Fruit fly (Drosophila melanogaster): ENCODE results near the gene sl.

Gene sl

DNA sequence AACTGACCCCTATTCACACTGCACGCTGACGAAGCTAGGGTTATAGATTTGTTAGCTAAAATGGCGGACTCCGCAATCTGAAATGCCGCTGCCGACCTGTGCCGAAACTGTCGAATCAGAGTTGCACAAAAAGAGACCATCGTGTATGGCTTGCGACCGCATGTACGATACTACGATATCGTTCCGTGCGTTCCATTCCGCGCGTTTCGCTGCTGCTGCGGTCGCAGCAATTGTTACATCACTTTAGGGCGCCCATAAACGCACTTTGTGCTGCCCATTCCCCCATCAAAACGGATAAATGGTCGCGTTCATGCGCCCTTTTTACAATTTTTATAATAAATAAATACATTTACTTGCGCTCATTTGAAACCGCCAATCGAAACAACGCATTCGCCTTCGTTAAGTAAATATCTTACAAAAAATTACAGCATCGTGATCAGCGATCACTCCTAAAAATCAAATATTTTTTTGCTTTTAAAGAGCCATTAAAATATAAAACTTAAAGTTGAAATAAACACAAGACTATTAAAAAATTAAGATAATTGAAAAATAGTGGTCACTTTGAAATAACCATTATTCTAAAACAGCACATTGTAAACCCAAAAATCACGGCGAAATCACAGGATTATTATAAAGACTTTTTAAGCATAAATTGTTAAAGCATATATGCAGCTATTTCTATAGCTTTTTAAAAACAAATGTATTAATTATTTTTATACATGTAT, 29.8 kb upstream of the sl start, which contains the start of gene Cyp1 (continued):
- TF ChIP-seq CG10631 (GFP tag; optimal IDR thresholded peaks at IDR 0.05) (no peak), svp (GFP tag) (no peak), CG9139 (GFP tag; optimal IDR thresholded peaks at IDR 0.05) (no peak), salr (GFP tag; optimal IDR thresholded peaks at IDR 0.05) (no peak), Eip78C (GFP tag) (peak; percentile 76), Met (GFP tag; optimal IDR thresholded peaks at IDR 0.05) (no peak), esn (GFP tag; optimal IDR thresholded peaks at IDR 0.05) (no peak), CG3032 (tag; optimal IDR thresholded peaks at IDR 0.05) (no peak), Eip93F (GFP tag; optimal IDR thresholded peaks at IDR 0.05) (no peak)

DNA sequence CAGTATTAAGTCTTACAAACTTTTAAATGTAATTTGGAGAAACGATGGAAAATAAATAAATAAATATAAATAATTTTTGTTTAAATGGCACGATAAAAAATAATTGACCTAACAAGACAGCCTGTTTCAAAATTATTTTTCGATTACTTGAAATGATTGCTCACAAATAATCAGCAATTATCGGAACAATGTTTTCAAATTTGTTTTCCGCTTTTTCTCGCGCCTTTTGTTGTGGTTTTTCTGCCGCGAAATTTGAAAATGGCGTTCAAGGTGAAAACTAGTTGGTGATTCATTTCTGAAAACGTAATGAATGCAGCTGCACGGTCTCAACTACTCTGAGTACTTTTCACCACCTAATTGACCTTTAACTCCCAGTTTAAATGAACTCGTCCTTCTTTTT, 29.1 kb upstream of the sl start:
- TF ChIP-seq topi (GFP tag; optimal IDR thresholded peaks at IDR 0.05): no peak
- TF ChIP-seq CG8632 (GFP tag; optimal IDR thresholded peaks at IDR 0.05): no peak
- TF ChIP-seq CG6276 (GFP tag; optimal IDR thresholded peaks at IDR 0.05): no peak
- no peak for TF ChIP-seq Ets96B (tag; optimal IDR thresholded peaks at IDR 0.05)
- TF ChIP-seq Ets21C (GFP tag; optimal IDR thresholded peaks at IDR 0.05): no peak
- no peak for TF ChIP-seq spab (GFP tag; optimal IDR thresholded peaks at IDR 0.05)
- TF ChIP-seq Hr4 (GFP tag; optimal IDR thresholded peaks at IDR 0.05): no peak
- no peak for TF ChIP-seq fd59A (GFP tag; optimal IDR thresholded peaks at IDR 0.05)
- no peak for TF ChIP-seq CG3032 (tag; optimal IDR thresholded peaks at IDR 0.05)
- no peak for TF ChIP-seq Eip78C (GFP tag)
- TF ChIP-seq Gug (GFP tag; IDR thresholded peaks at IDR 0.05): no peak

DNA sequence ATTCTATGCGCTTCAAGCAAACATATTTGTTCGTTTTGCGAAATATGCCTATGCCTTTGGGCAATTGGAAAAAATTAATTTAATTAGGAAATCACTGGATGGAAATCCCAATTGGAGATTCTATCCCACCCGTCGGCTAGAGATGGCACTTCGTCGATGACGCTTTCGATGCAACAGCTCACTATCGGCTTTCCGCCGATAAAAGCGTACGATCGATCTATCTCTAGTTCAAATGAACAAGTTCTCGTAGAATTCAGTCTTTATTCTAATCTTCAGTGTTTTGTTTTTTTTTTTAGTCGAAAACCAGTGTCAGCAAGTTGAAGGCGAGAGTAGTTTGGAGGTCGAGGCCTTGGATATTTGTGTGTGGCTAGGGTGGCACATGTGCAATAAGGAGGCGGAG, 27.1 kb upstream of the sl start, which contains the start of the genes CG9917 and CG32579:
Gene CG9917 (minus strand): TSS at position 169 of the 400 bp plus-strand sequence.
Gene CG32579 (plus strand): TSS at position 224 of the 400 bp plus-strand sequence.
- TF ChIP-seq Sox14 (GFP tag; optimal IDR thresholded peaks at IDR 0.05) (peak; percentile 48), CG1621 (tag; optimal IDR thresholded peaks at IDR 0.05) (peak; percentile 32), Eip93F (GFP tag; optimal IDR thresholded peaks at IDR 0.05) (no peak)

DNA sequence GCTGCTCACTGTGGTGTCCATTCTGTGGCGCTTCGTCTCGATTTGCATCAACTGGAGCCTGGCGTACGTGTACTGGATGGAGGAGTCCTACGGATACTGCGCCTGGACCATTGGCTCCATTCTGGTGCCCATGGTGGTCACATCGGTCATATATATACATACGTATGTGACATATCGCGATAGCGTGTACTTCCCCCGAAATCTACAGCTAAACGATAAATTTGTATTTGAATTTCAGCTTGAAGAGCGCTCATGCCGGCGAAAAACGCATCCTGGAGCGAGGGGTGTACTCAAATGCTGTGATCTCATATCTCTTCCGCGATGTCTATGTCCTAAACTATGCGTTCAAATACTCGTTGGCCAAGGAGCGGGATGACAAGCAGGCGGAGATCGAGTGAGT, 26.6 kb upstream of the sl start:
- no peak for TF ChIP-seq Gug (GFP tag; IDR thresholded peaks at IDR 0.05)
- TF ChIP-seq Eip78C (GFP tag): peak; percentile 19

DNA sequence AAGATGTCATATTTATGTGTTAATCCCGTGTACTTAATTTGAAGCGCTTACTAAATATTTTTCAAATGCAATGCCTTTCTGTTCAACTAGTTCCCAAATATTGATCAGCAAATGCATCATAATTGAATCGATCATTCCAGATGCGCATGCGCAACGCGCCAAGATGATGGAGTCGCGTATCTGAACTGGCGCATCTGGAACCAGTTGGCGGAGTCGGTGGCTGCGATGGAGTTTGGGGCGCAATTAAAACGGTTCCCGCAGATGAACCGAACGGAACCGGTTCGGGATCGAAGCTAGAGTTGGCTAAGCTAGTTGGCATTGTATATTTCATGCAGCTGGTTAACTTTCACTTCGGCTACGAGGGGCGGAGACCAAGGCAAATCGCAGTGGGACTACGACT, 24.6 kb upstream of the sl start, which contains the start of gene CalpC:
Gene CalpC (plus strand): TSS at position 292 of the 400 bp plus-strand sequence.
- TF ChIP-seq CG1621 (tag; optimal IDR thresholded peaks at IDR 0.05) (peak; percentile 48), ss (GFP tag; optimal IDR thresholded peaks at IDR 0.05) (peak; percentile 13 to 45), CG6808 (GFP tag; optimal IDR thresholded peaks at IDR 0.05) (no peak)

DNA sequence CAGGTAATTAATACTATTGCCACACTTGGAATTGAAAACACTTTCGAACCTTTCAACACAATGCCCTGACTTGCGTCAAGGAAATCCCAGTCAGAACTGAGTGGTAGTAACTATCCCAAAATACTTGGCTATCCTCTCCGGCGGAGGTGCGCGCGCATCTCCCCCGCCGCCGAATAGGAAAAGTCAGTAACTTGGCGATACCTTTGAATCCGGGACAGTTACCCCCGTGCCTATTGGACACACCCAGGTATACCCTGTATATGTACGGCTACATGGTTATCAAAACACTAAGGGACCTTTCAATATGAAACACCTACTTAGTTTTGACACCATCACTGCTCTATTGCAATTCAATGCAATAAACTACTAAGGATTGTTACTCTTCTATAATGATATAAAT, 19.5 kb upstream of the sl start, which contains the start of gene CG9919:
Gene CG9919 (minus strand): TSS at position 101 of the 400 bp plus-strand sequence.
- TF ChIP-seq CG8119 (GFP tag; IDR thresholded peaks at IDR 0.05): no peak
- no peak for TF ChIP-seq CG6854 (GFP tag; optimal IDR thresholded peaks at IDR 0.05)
- no peak for TF ChIP-seq CG11762 (GFP tag; optimal IDR thresholded peaks at IDR 0.05; ENCODE audit: insufficient read depth)
- TF ChIP-seq topi (GFP tag; optimal IDR thresholded peaks at IDR 0.05): no peak
- TF ChIP-seq spab (GFP tag; optimal IDR thresholded peaks at IDR 0.05): no peak
- TF ChIP-seq esn (GFP tag; optimal IDR thresholded peaks at IDR 0.05): no peak
- TF ChIP-seq CG1621 (tag; optimal IDR thresholded peaks at IDR 0.05): no peak
- no peak for TF ChIP-seq fkh (GFP tag; optimal IDR thresholded peaks at IDR 0.05)
- no peak for TF ChIP-seq CG6276 (GFP tag; optimal IDR thresholded peaks at IDR 0.05)
- TF ChIP-seq Lpt (GFP tag; optimal IDR thresholded peaks at IDR 0.05): no peak
- TF ChIP-seq CG8632 (GFP tag; optimal IDR thresholded peaks at IDR 0.05): no peak
- no peak for TF ChIP-seq CG3919 (GFP tag; optimal IDR thresholded peaks at IDR 0.05)
- TF ChIP-seq Eip75B (GFP tag; optimal IDR thresholded peaks at IDR 0.05): no peak
- no peak for TF ChIP-seq eg (GFP tag; IDR thresholded peaks at IDR 0.05)
- TF ChIP-seq Smox (GFP tag; optimal IDR thresholded peaks at IDR 0.05): no peak
- TF ChIP-seq Ets96B (tag; optimal IDR thresholded peaks at IDR 0.05): no peak

Data from whole organism, prepupa.